Worm (Caenorhabditis elegans): ENCODE results near the gene nspb-3.
"Not testable (repeated sequence)": the region's sequence is repeated elsewhere in the genome, so short reads cannot be mapped to it uniquely, and the experiment has no call there.

The nspb-3 gene

DNA sequence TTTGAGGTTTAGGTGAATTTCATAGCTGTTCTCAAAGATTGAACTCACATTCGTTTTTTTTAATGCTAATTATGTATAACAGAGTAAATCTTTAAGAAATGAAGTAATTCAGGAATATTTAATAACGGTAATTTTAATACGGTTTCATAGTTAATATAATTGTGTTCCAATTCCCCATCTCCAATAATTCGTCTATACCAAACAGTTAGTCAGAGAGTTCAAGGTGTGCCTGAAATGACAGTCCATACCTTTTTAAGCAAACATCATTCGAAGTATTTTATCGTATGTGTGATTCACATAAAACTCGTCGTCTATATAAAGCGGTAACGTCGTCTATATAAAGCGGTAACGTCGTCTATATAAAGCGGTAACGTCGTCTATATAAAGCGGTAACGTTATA lies 4.0 kb upstream of the nspb-3 start, which contains the start of gene nspb-5:
Gene nspb-5, plus strand, starts transcription at position 301 of the 400 bp plus-strand sequence.
- TF ChIP-seq unc-130 (GFP tag; optimal IDR thresholded peaks at IDR 0.05); php-3 (GFP tag; IDR thresholded peaks at IDR 0.05); zip-2 (tag; optimal IDR thresholded peaks at IDR 0.05): not testable (repeated sequence)

DNA sequence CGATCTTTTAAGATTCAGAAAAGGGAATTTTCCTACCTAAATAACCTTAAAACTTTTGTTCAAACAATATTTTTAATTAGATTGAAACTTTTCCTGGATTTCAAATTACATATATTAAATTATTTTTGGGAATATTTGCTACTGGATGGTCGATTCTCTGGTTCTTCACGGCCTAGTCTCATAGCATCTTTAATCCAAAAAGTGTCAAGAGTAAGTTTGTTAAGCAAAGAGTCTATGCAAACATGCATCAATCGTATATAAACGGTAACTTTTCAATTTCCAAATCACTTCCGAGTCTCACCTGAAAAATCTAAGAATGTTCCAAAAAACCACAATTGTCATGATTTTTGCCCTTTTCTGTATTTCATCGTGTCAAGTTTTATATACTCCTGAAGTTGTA lies 3.1 kb upstream of the nspb-3 start, which contains the start of gene nspb-4:
Gene nspb-4, plus strand, starts transcription at position 301 of the 400 bp plus-strand sequence.
- TF ChIP-seq sdz-12 (GFP tag; optimal IDR thresholded peaks at IDR 0.05); unc-130 (GFP tag; optimal IDR thresholded peaks at IDR 0.05); lin-38 (GFP tag; IDR thresholded peaks at IDR 0.05): not testable (repeated sequence)

DNA sequence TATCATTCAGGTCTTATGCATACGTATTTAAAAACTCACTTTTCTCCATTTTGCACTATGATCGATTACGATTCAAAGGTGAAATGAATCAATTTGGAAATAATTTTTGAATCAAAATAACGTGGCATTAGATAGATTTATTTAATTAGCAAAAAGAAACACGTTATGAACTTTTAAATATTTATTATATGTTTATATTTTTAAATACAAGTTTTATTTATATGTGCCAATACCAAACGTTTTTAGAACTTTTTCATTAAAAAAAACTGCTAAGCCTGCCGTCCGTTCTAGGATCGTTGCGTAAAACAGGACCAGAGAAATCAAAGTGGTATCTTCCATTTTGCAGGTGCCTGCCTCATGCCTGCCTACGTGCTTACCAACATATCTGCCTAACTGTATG lies 2.5 kb upstream of the nspb-3 start, which contains the start of gene F38A5.6:
Gene F38A5.6, minus strand, starts transcription at position 101 of the 400 bp plus-strand sequence.
- TF ChIP-seq tag-97 (GFP tag; IDR thresholded peaks at IDR 0.05) = no peak
- no peak for TF ChIP-seq daf-19 (GFP tag; conservative IDR thresholded peaks at IDR 0.05)
- TF ChIP-seq dmd-6 (GFP tag; IDR thresholded peaks at IDR 0.05) = no peak
- TF ChIP-seq aha-1 (tag) = peak; percentile 22
- no peak for TF ChIP-seq F49E8.2 (tag; optimal IDR thresholded peaks at IDR 0.05; ENCODE audit: borderline replicate concordance)
- TF ChIP-seq unc-62 (GFP tag; optimal IDR thresholded peaks at IDR 0.05 in 1 of 2) = no peak
- TF ChIP-seq unc-62 (tag; optimal IDR thresholded peaks at IDR 0.05) = no peak
- TF ChIP-seq nhr-6 (tag; optimal IDR thresholded peaks at IDR 0.05) = no peak

DNA sequence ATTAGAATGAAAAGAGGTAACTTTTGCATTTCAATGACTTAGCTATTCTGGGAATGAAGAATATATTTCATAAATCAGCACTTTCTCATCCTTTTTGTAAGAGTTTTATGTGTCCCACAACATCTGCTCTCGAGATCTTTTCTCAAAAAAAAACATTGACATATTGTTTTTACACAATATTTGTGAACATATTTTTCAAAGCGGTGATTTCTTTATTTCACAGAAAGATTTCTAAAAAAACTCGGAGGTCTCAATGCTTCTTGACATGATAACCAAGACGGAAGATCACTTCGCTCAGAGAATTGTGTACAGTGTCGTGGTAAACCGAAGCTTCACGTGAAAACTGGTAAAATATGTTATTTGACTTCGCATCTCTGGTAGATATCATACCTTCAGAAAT lies 1.1 kb upstream of the nspb-3 start, which contains the start of gene F38A5.22:
Gene F38A5.22, minus strand, starts transcription at position 29 of the 400 bp plus-strand sequence.
- TF ChIP-seq unc-62 (GFP tag; optimal IDR thresholded peaks at IDR 0.05 in 1 of 2) (peak in 1 of 2 experiments; percentile 95), unc-62 (tag; optimal IDR thresholded peaks at IDR 0.05) (no peak), F10B5.3 (tag; optimal IDR thresholded peaks at IDR 0.05) (no peak), mxl-3 (GFP tag; optimal IDR thresholded peaks at IDR 0.05) (no peak), dmd-8 (GFP tag; IDR thresholded peaks at IDR 0.05) (no peak), F44E2.7 (GFP tag; IDR thresholded peaks at IDR 0.05) (no peak), php-3 (GFP tag; IDR thresholded peaks at IDR 0.05) (no peak), ZK337.2 (GFP tag; IDR thresholded peaks at IDR 0.05) (no peak), mes-2 (tag; optimal IDR thresholded peaks at IDR 0.05; ENCODE audit: poor library complexity, severe bottlenecking) (no peak)

DNA sequence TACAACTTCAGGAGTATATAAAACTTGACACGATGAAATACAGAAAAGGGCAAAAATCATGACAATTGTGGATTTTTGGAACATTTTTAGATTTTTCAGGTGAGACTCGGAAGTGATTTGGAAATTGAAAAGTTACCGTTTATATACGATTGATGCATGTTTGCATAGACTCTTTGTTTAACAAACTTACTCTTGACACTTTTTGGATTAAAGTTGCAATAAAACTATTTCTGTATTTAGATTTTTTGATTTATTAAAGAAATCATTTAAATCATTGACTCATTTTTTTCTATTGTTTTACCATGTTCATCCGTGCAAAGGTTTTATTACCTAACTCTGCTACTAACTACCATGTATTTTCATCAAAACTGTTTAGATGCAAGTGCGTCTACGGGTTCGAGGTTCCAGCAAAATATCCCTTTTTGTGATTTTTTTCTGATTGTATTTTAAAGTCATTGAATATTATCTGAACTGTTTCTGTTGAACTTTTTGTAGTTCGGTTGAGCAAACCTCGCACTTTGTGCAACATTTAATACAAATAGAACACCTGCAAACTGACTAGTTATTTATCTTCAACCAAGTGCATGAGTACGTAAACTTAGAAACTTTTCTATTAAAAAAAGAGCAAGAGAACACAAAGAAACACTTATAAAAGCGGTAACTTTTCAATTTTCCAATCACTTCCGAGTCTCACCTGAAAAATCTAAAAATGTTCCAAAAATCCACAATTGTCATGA lies 3.6 kb downstream of the nspb-3 start, which contains the start of the genes nspb-1 and nspb-2:
Gene nspb-1, minus strand, starts transcription at position 101 of the 737 bp plus-strand sequence.
Gene nspb-2, plus strand, starts transcription at position 687 of the 737 bp plus-strand sequence.
- not testable (repeated sequence) for TF ChIP-seq ztf-7 (tag; optimal IDR thresholded peaks at IDR 0.05); nhr-111 (GFP tag; optimal IDR thresholded peaks at IDR 0.05); T20F7.1 (GFP tag; optimal IDR thresholded peaks at IDR 0.05)

DNA sequence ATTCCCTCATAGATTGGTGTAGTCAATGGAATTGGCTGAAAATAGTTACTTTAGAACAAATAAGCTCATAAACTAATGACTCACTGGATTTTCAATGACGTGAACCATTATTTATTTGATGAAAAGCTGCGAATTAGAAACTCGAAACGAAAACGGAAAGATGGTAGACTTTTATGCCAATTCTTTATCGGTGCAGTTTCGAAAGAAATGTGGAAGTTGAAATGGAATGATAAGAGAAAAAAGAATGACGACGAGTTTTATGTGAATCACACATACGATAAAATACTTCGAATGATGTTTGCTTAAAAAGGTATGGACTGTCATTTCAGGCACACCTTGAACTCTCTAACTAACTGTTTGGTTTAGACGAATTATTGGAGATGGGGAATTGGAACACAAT lies 4.7 kb downstream of the nspb-3 start, which contains the start of the genes lec-11 and irld-7:
Gene lec-11, minus strand, starts transcription at position 126 of the 400 bp plus-strand sequence.
Gene irld-7, plus strand, starts transcription at position 332 of the 400 bp plus-strand sequence.
- TF ChIP-seq ceh-62 (tag; optimal IDR thresholded peaks at IDR 0.05) = no peak
- TF ChIP-seq lin-39 (tag; optimal IDR thresholded peaks at IDR 0.05) = no peak
- no peak for TF ChIP-seq lin-29 (GFP tag; IDR thresholded peaks at IDR 0.05)
- TF ChIP-seq spr-1 (tag; optimal IDR thresholded peaks at IDR 0.05) = no peak
- TF ChIP-seq ceh-28 (tag; optimal IDR thresholded peaks at IDR 0.05) = no peak
- no peak for TF ChIP-seq zfp-2 (tag; optimal IDR thresholded peaks at IDR 0.05)
- no peak for TF ChIP-seq lin-13 (GFP tag; optimal IDR thresholded peaks at IDR 0.05)
- TF ChIP-seq attf-4 (tag; optimal IDR thresholded peaks at IDR 0.05) = no peak
- no peak for TF ChIP-seq daf-16 (GFP tag; optimal IDR thresholded peaks at IDR 0.05)
- TF ChIP-seq daf-16 (tag; optimal IDR thresholded peaks at IDR 0.05) = peak; percentile 33
- TF ChIP-seq dmd-6 (GFP tag; IDR thresholded peaks at IDR 0.05) = peak; percentile 73
- no peak for TF ChIP-seq F49E8.2 (tag; optimal IDR thresholded peaks at IDR 0.05; ENCODE audit: borderline replicate concordance)
- no peak for TF ChIP-seq lin-38 (GFP tag; IDR thresholded peaks at IDR 0.05)
- peak; percentile 65 for TF ChIP-seq php-3 (GFP tag; IDR thresholded peaks at IDR 0.05)
- no peak for TF ChIP-seq zfp-3 (GFP tag; conservative IDR thresholded peaks at IDR 0.05)
- no peak for TF ChIP-seq tag-97 (GFP tag; IDR thresholded peaks at IDR 0.05)
- no peak for TF ChIP-seq egl-43 (GFP tag; IDR thresholded peaks at IDR 0.05)
- no peak for TF ChIP-seq rbr-2 (tag; optimal IDR thresholded peaks at IDR 0.05)
- TF ChIP-seq pqm-1 (tag; optimal IDR thresholded peaks at IDR 0.05) = peak; percentile 80
- no peak for TF ChIP-seq Y75B8A.6 (GFP tag; IDR thresholded peaks at IDR 0.05)
- no peak for TF ChIP-seq zip-11 (GFP tag; IDR thresholded peaks at IDR 0.05)
- TF ChIP-seq D1046.2 (GFP tag; IDR thresholded peaks at IDR 0.05) = no peak
- TF ChIP-seq T26A8.4 (GFP tag; IDR thresholded peaks at IDR 0.05) = no peak

All from whole organism, L4 larva.